Worm (Caenorhabditis elegans): ENCODE results near the gene marc-1.

DNA sequence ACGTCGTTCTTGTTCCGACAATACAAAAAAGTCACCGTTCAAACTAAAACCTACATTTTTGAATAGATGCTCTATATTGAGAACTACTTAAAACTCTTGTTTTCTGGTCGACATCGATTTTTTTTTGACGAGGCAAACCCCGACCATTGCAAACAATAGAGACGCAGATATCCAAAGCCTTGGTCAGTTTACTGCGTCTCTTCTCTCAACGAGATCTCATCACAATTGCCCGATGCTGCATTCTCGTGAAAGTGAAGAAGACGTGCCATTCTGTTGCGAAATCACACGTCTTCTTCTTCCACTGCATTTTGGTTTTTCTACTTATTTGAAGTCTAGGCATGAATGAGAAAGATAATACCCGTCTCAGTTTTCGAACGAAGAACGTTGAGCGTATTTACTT lies 35.1 kb upstream of the marc-1 start:
- TF ChIP-seq nhr-90 (tag; optimal IDR thresholded peaks at IDR 0.05) (no peak), ztf-26 (tag; optimal IDR thresholded peaks at IDR 0.05) (no peak), mxl-1 (tag; optimal IDR thresholded peaks at IDR 0.05) (no peak), B0035.1 (tag; optimal IDR thresholded peaks at IDR 0.05) (no peak), somi-1 (GFP tag; optimal IDR thresholded peaks at IDR 0.05) (no peak), mcd-1 (GFP tag; IDR thresholded peaks at IDR 0.05) (no peak), F22D6.2 (tag; optimal IDR thresholded peaks at IDR 0.05) (no peak), hlh-12 (tag; optimal IDR thresholded peaks at IDR 0.05) (no peak)

Data from whole organism, young adult.